Worm (Caenorhabditis elegans): Measurements from ENCODE around the gene Y32B12B.8.

Y32B12B.8 gene

ce11 chrV:16565639-16566038 is 30.4 kb downstream of the Y32B12B.8 start, which contains the start of gene sru-45:
TSS of gene sru-45 (plus strand) at chrV:16565939.
- TF ChIP-seq lsy-2 (tag; optimal IDR thresholded peaks at IDR 0.05) (no peak), elt-1 (tag; optimal IDR thresholded peaks at IDR 0.05) (no peak), sem-4 (tag; optimal IDR thresholded peaks at IDR 0.05) (no peak), nhr-129 (tag; optimal IDR thresholded peaks at IDR 0.05) (no peak), fos-1 (tag; optimal IDR thresholded peaks at IDR 0.05) (no peak), nhr-11 (tag; optimal IDR thresholded peaks at IDR 0.05) (no peak)

- no peak for TF ChIP-seq nhr-25 (tag; optimal IDR thresholded peaks at IDR 0.05)
- no peak for TF ChIP-seq aly-2 (tag; optimal IDR thresholded peaks at IDR 0.05)
- TF ChIP-seq skn-1 (tag; optimal IDR thresholded peaks at IDR 0.05): no peak
- no peak for TF ChIP-seq F13H6.1 (tag; optimal IDR thresholded peaks at IDR 0.05)
- TF ChIP-seq mab-5 (tag; optimal IDR thresholded peaks at IDR 0.05): no peak
Observed at ce11 chrV:16568056-16568455, 32.8 kb downstream of the Y32B12B.8 start.

- TF ChIP-seq unc-55 (GFP tag; optimal IDR thresholded peaks at IDR 0.05) (no peak), sma-9 (GFP tag; optimal IDR thresholded peaks at IDR 0.05) (no peak), sma-9 (tag; optimal IDR thresholded peaks at IDR 0.05) (no peak), nhr-6 (tag; optimal IDR thresholded peaks at IDR 0.05) (no peak), dmd-4 (tag; optimal IDR thresholded peaks at IDR 0.05) (no peak), nhr-10 (tag; optimal IDR thresholded peaks at IDR 0.05) (no peak), peb-1 (tag; optimal IDR thresholded peaks at IDR 0.05) (no peak), sem-4 (tag; optimal IDR thresholded peaks at IDR 0.05) (no peak), ceh-16 (tag; optimal IDR thresholded peaks at IDR 0.05) (no peak), mab-5 (tag; optimal IDR thresholded peaks at IDR 0.05) (no peak), lsy-2 (tag; optimal IDR thresholded peaks at IDR 0.05) (no peak), fos-1 (tag; optimal IDR thresholded peaks at IDR 0.05) (no peak), unc-39 (tag; optimal IDR thresholded peaks at IDR 0.05) (no peak), nhr-21 (tag; optimal IDR thresholded peaks at IDR 0.05) (no peak), aly-2 (tag; optimal IDR thresholded peaks at IDR 0.05) (no peak), lin-39 (tag; optimal IDR thresholded peaks at IDR 0.05) (no peak), nhr-129 (tag; optimal IDR thresholded peaks at IDR 0.05) (no peak), ceh-82 (tag; optimal IDR thresholded peaks at IDR 0.05) (no peak)
Observed at ce11 chrV:16570697-16571096, 35.4 kb downstream of the Y32B12B.8 start, which contains the start of gene nhr-233. TSS of gene nhr-233 (minus strand) at chrV:16570797.

ce11 chrV:16573168-16573567 is 37.9 kb downstream of the Y32B12B.8 start, which contains the start of gene str-149:
TSS of gene str-149 (plus strand) at chrV:16573468.
- no peak for TF ChIP-seq sma-9 (GFP tag; optimal IDR thresholded peaks at IDR 0.05)
- TF ChIP-seq sma-9 (tag; optimal IDR thresholded peaks at IDR 0.05): no peak
- TF ChIP-seq nhr-23 (tag; optimal IDR thresholded peaks at IDR 0.05): no peak
- no peak for TF ChIP-seq sma-3 (GFP tag; optimal IDR thresholded peaks at IDR 0.05)
- no peak for TF ChIP-seq Y55F3AM.14 (GFP tag; optimal IDR thresholded peaks at IDR 0.05)
- TF ChIP-seq lin-13 (GFP tag; optimal IDR thresholded peaks at IDR 0.05): no peak
- TF ChIP-seq dmd-4 (tag; optimal IDR thresholded peaks at IDR 0.05): no peak
- TF ChIP-seq unc-55 (GFP tag; optimal IDR thresholded peaks at IDR 0.05): no peak
- TF ChIP-seq unc-39 (tag; optimal IDR thresholded peaks at IDR 0.05): no peak
- TF ChIP-seq elt-1 (tag; optimal IDR thresholded peaks at IDR 0.05): no peak
- no peak for TF ChIP-seq lin-39 (tag; optimal IDR thresholded peaks at IDR 0.05)
- no peak for TF ChIP-seq egl-27 (tag; optimal IDR thresholded peaks at IDR 0.05)
- TF ChIP-seq snpc-4 (tag; optimal IDR thresholded peaks at IDR 0.05): no peak
- TF ChIP-seq nhr-237 (tag; optimal IDR thresholded peaks at IDR 0.05): no peak

- TF ChIP-seq mab-5 (tag; optimal IDR thresholded peaks at IDR 0.05) (no peak), mdl-1 (tag; optimal IDR thresholded peaks at IDR 0.05) (no peak), nhr-11 (tag; optimal IDR thresholded peaks at IDR 0.05) (no peak), ZK546.5 (tag; optimal IDR thresholded peaks at IDR 0.05) (no peak), ztf-11 (tag; optimal IDR thresholded peaks at IDR 0.05) (no peak), lin-39 (tag; optimal IDR thresholded peaks at IDR 0.05) (no peak), sma-9 (GFP tag; optimal IDR thresholded peaks at IDR 0.05) (no peak), sma-9 (tag; optimal IDR thresholded peaks at IDR 0.05) (no peak), blmp-1 (tag; optimal IDR thresholded peaks at IDR 0.05; ENCODE audit: insufficient read depth) (no peak), dmd-4 (tag; optimal IDR thresholded peaks at IDR 0.05) (no peak)
Observed at ce11 chrV:16575900-16576299, 40.6 kb downstream of the Y32B12B.8 start, which contains the start of gene str-151. TSS of gene str-151 (plus strand) at chrV:16576200.

All from whole organism, L2 larva.